Fruit fly (Drosophila melanogaster) whole organism, embryonic: ENCODE measurements around the gene Bet1.

ENCODE experiments used
- CG1233 ChIP-seq: fragments of 200-800 bp; sonication (Bioruptor generic); optimal IDR thresholded peaks from 4 replicates; lab custom pipeline; 2018; ENCODE audit warnings: missing biosample characterization, mild to moderate bottlenecking, missing genetic modification characterization
- CG13123 ChIP-seq: fragments of 200-800 bp; sonication (Bioruptor generic); optimal IDR thresholded peaks from 2 replicates; lab custom pipeline; 2016; ENCODE audit warnings: missing biosample characterization, missing genetic modification characterization
- CG13775 ChIP-seq: fragments of 200-800 bp; sonication (Bioruptor generic); optimal IDR thresholded peaks from 3 replicates; lab custom pipeline; 2017; ENCODE audit warnings: missing biosample characterization, mild to moderate bottlenecking, missing genetic modification characterization
- CG17359 ChIP-seq: fragments of 200-800 bp; sonication (Bioruptor generic); optimal IDR thresholded peaks from 3 replicates; lab custom pipeline; 2018; ENCODE audit warnings: missing biosample characterization, mild to moderate bottlenecking, missing genetic modification characterization, moderate library complexity
- CG17361 ChIP-seq: fragments of 200-800 bp; sonication (Bioruptor generic); IDR thresholded peaks from 3 replicates; pipeline ENCODE4 v1.3.6; 2022; ENCODE audit warnings: missing biosample characterization, missing genetic modification characterization
- CG18011 ChIP-seq: fragments of 200-800 bp; sonication (Bioruptor generic); optimal IDR thresholded peaks from 2 replicates; lab custom pipeline; 2017; ENCODE audit warnings: missing biosample characterization, missing genetic modification characterization, mild to moderate bottlenecking, moderate library complexity, missing genotype
- CG2199 ChIP-seq: fragments of 200-800 bp; sonication (Bioruptor generic); IDR thresholded peaks from 3 replicates; pipeline ENCODE4 v1.3.6; 2022; ENCODE audit warnings: missing biosample characterization, missing genetic modification characterization
- CG32532 ChIP-seq: fragments of 200-800 bp; sonication (Bioruptor generic); IDR thresholded peaks from 2 replicates; pipeline ENCODE4 v1.3.6; 2022; ENCODE audit warnings: missing biosample characterization, missing genetic modification characterization
- CG3726 ChIP-seq: fragments of 200-800 bp; sonication (Bioruptor generic); IDR thresholded peaks from 3 replicates; pipeline ENCODE4, ENCODE4 v1.3.6; 2022; ENCODE audit warnings: missing biosample characterization, missing genetic modification characterization
- CG3847 ChIP-seq: fragments of 200-800 bp; sonication (Bioruptor generic); IDR thresholded peaks from 2 replicates; pipeline ENCODE4 v1.3.6; 2022; ENCODE audit warnings: missing biosample characterization, missing genetic modification characterization
- CG4360 ChIP-seq: fragments of 200-800 bp; sonication (Bioruptor generic); IDR thresholded peaks from 2 replicates; pipeline ENCODE4 v1.3.6; 2022; ENCODE audit warnings: missing biosample characterization, missing genetic modification characterization
- CG6683 ChIP-seq: fragments of 200-800 bp; sonication (Bioruptor generic); optimal IDR thresholded peaks from 2 replicates; lab custom pipeline; 2017; ENCODE audit warnings: missing biosample characterization, mild to moderate bottlenecking, missing genetic modification characterization, missing genetic modification reagents
- CG6854 ChIP-seq: fragments of 200-800 bp; sonication (Bioruptor generic); optimal IDR thresholded peaks from 3 replicates; lab custom pipeline; 2017; ENCODE audit warnings: missing biosample characterization, mild to moderate bottlenecking, missing genetic modification characterization
- CG7963 ChIP-seq: fragments of 200-800 bp; sonication (Bioruptor generic); IDR thresholded peaks from 3 replicates; pipeline ENCODE4 v1.3.6; 2022; ENCODE audit warnings: missing biosample characterization, missing genetic modification characterization; ENCODE audit not compliant: partially characterized antibody
- CG8359 ChIP-seq: fragments of 200-800 bp; sonication (Bioruptor generic); optimal IDR thresholded peaks from 2 replicates; lab custom pipeline; 2017; ENCODE audit warnings: missing biosample characterization, mild to moderate bottlenecking, missing genetic modification characterization, borderline replicate concordance
- CG9437 ChIP-seq: fragments of 200-800 bp; sonication (Bioruptor generic); optimal IDR thresholded peaks from 2 replicates; lab custom pipeline; 2018; ENCODE audit warnings: missing biosample characterization, mild to moderate bottlenecking, missing genetic modification characterization
- Dll ChIP-seq: fragments of 200-800 bp; sonication (Bioruptor generic); IDR thresholded peaks from 4 replicates; pipeline ENCODE4 v1.3.6; 2022; ENCODE audit warnings: missing biosample characterization, missing genetic modification characterization; ENCODE audit not compliant: partially characterized antibody
- Fer2 ChIP-seq: fragments of 200-800 bp; sonication (Bioruptor generic); optimal IDR thresholded peaks from 2 replicates; lab custom pipeline; 2018; ENCODE audit warnings: missing biosample characterization, mild to moderate bottlenecking, missing genetic modification characterization, moderate library complexity
- HHEX ChIP-seq: fragments of 200-800 bp; sonication (Bioruptor generic); optimal IDR thresholded peaks from 3 replicates; lab custom pipeline; 2017; ENCODE audit warnings: missing biosample characterization, mild to moderate bottlenecking, missing genetic modification characterization, missing genetic modification reagents
- HLHmδ ChIP-seq: fragments of 200-800 bp; sonication (Bioruptor generic); optimal IDR thresholded peaks from 2 replicates; lab custom pipeline; 2018; ENCODE audit warnings: missing biosample characterization, mild to moderate bottlenecking, missing genetic modification characterization, moderate library complexity
- Hr39 ChIP-seq: fragments of >200 bp; optimal IDR thresholded peaks from 2 replicates; lab custom pipeline; 2017
- Hr78 ChIP-seq, 2 experiments: fragments of 200-800 bp in 1 of 2; fragments of >200 bp in 1 of 2; sonication (Bioruptor generic) in 1 of 2; optimal IDR thresholded peaks; 2 replicates each; lab custom pipeline; 2017 to 2019; ENCODE audit warnings: missing biosample characterization in 2 of 2, missing genetic modification characterization in 2 of 2, mild to moderate bottlenecking in 1 of 2, moderate library complexity in 1 of 2
- Mes4 ChIP-seq: fragments of 200-800 bp; sonication (Bioruptor generic); optimal IDR thresholded peaks from 2 replicates; lab custom pipeline; 2016; ENCODE audit warnings: missing biosample characterization, missing genetic modification characterization
- Oli ChIP-seq: fragments of 200-800 bp; sonication (Bioruptor generic); optimal IDR thresholded peaks from 2 replicates; lab custom pipeline; 2018; ENCODE audit warnings: missing biosample characterization, mild to moderate bottlenecking, missing genetic modification characterization, moderate library complexity
- Stat92E ChIP-seq, 3 experiments: fragments of >200 bp in 2 of 3; fragments of 200-800 bp in 1 of 3; sonication (Bioruptor generic) in 1 of 3; optimal IDR thresholded peaks; 2 replicates each; lab custom pipeline; 2017 to 2019; ENCODE audit warnings: missing biosample characterization in 3 of 3, missing genetic modification characterization in 3 of 3, mild to moderate bottlenecking in 1 of 3, moderate library complexity in 1 of 3
- Tbp ChIP-seq: fragments of >200 bp; optimal IDR thresholded peaks from 2 replicates; lab custom pipeline; 2018; ENCODE audit warnings: missing biosample characterization, missing genetic modification characterization
- YL-1 ChIP-seq: fragments of 200-800 bp; sonication (Bioruptor generic); optimal IDR thresholded peaks from 3 replicates; lab custom pipeline; 2017; ENCODE audit warnings: missing biosample characterization, mild to moderate bottlenecking, missing genetic modification characterization
- ac ChIP-seq: fragments of 200-800 bp; sonication (Bioruptor generic); optimal IDR thresholded peaks from 3 replicates; lab custom pipeline; 2017; ENCODE audit warnings: missing biosample characterization, mild to moderate bottlenecking, missing genetic modification characterization
- ara ChIP-seq: fragments of 200-800 bp; sonication (Bioruptor generic); IDR thresholded peaks from 2 replicates; pipeline ENCODE4 v1.3.6; 2022; ENCODE audit warnings: missing biosample characterization, missing genetic modification characterization
- crc ChIP-seq: fragments of 200-800 bp; sonication (Bioruptor generic); optimal IDR thresholded peaks from 2 replicates; lab custom pipeline; 2016; ENCODE audit warnings: missing biosample characterization, missing genetic modification characterization
- croc ChIP-seq: fragments of 200-800 bp; sonication (Bioruptor generic); conservative IDR thresholded peaks from 3 replicates; pipeline ENCODE4 v1.3.6; 2022; ENCODE audit warnings: missing biosample characterization, missing genetic modification characterization
- crol ChIP-seq: fragments of 200-800 bp; sonication (Bioruptor generic); IDR thresholded peaks from 2 replicates; pipeline ENCODE4 v1.3.6; 2022; ENCODE audit warnings: missing biosample characterization, missing genetic modification characterization
- da ChIP-seq: fragments of 200-800 bp; sonication (Bioruptor generic); optimal IDR thresholded peaks from 2 replicates; lab custom pipeline; 2016; ENCODE audit warnings: missing biosample characterization, missing genetic modification characterization
- gro ChIP-seq: fragments of 200-800 bp; sonication (Bioruptor generic); optimal IDR thresholded peaks from 2 replicates; lab custom pipeline; 2016; ENCODE audit warnings: missing biosample characterization, missing genetic modification characterization
- h ChIP-seq: fragments of >200 bp; optimal IDR thresholded peaks from 2 replicates; lab custom pipeline; 2017
- hth ChIP-seq: fragments of >200 bp; optimal IDR thresholded peaks from 2 replicates; lab custom pipeline; 2017; ENCODE audit warnings: inconsistent platforms
- ind ChIP-seq: fragments of 200-800 bp; sonication (Bioruptor generic); optimal IDR thresholded peaks from 3 replicates; lab custom pipeline; 2016; ENCODE audit warnings: missing biosample characterization, missing genetic modification characterization
- pnt ChIP-seq: fragments of 200-800 bp; sonication (Bioruptor generic); optimal IDR thresholded peaks from 3 replicates; lab custom pipeline; 2016; ENCODE audit warnings: missing biosample characterization, missing genetic modification characterization
- ranshi ChIP-seq: fragments of 200-800 bp; sonication (Bioruptor generic); IDR thresholded peaks from 2 replicates; pipeline ENCODE4 v1.3.6; 2022; ENCODE audit warnings: missing biosample characterization, missing genetic modification characterization
- sob ChIP-seq: fragments of 200-800 bp; sonication (Bioruptor generic); IDR thresholded peaks from 2 replicates; pipeline ENCODE4 v1.3.6; 2022; ENCODE audit warnings: missing biosample characterization, missing genetic modification characterization
- sqz ChIP-seq: fragments of 200-800 bp; sonication (Bioruptor generic); optimal IDR thresholded peaks from 3 replicates; lab custom pipeline; 2018; ENCODE audit warnings: missing biosample characterization, mild to moderate bottlenecking, missing genetic modification characterization
- sug ChIP-seq: fragments of 200-800 bp; optimal IDR thresholded peaks from 2 replicates; lab custom pipeline; 2019; ENCODE audit warnings: missing biosample characterization, mild to moderate bottlenecking, missing genetic modification characterization, moderate library complexity
- tll ChIP-seq, 2 experiments: fragments of 200-800 bp in 1 of 2; fragments of >200 bp in 1 of 2; sonication (Bioruptor generic) in 1 of 2; optimal IDR thresholded peaks; 2 replicates each; lab custom pipeline; 2017 to 2019; ENCODE audit warnings: missing biosample characterization in 2 of 2, missing genetic modification characterization in 2 of 2, mild to moderate bottlenecking in 1 of 2, moderate library complexity in 1 of 2
- twi ChIP-seq: fragments of 200-800 bp; optimal IDR thresholded peaks from 2 replicates; lab custom pipeline; 2019; ENCODE audit warnings: missing biosample characterization, mild to moderate bottlenecking, missing genetic modification characterization, moderate library complexity

Gene Bet1

DNA sequence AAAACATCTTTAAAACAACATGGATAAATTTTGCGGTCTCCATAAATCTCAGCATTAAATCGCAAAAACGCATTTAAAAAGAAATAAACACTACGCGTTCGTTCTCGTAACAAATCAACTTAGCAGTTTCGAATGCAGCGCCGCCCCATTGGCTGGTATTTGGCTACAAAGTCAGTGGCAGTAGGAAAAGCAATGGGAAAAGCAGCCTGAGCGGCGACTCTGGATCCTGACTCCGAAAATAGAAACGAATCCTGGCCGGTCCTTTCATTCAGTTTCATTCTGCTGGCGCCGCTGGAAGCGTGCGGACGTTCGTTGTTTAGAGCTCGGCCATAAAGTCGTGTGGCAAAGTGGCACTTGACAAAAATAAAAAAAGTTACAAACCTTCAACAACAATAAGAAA is 14.3 kb downstream of the Bet1 start, which contains the start of gene CG14086:
Gene CG14086, plus strand, starts transcription at position 301 of the 400 bp plus-strand sequence.
- no peak for TF ChIP-seq Tbp (GFP tag; lab: Kevin White, UChicago)
- TF ChIP-seq sug (tag; lab: Kevin White, UChicago), result no peak
- TF ChIP-seq h, result no peak
- no peak for TF ChIP-seq CG18011 (GFP tag; lab: Kevin White, UChicago)
- TF ChIP-seq pnt (GFP tag; lab: Kevin White, UChicago), result no peak
- TF ChIP-seq Fer2 (tag; lab: Kevin White, UChicago), result no peak
- TF ChIP-seq CG4360, result no peak
- TF ChIP-seq CG3847 (GFP tag; lab: Robert Waterston, UW), result no peak
- no peak for TF ChIP-seq CG13775
- TF ChIP-seq gro (GFP tag; lab: Kevin White, UChicago), result no peak
- TF ChIP-seq hth (lab: Kevin White, UChicago), result no peak
- TF ChIP-seq CG13123, result no peak
- no peak for TF ChIP-seq ind (GFP tag; lab: Kevin White, UChicago)
- TF ChIP-seq HHEX (GFP tag; lab: Kevin White, UChicago), result no peak
- no peak for TF ChIP-seq crol
- no peak for TF ChIP-seq CG17361 (GFP tag; lab: Robert Waterston, UW)
- no peak for TF ChIP-seq twi
- TF ChIP-seq Mes4, result no peak

DNA sequence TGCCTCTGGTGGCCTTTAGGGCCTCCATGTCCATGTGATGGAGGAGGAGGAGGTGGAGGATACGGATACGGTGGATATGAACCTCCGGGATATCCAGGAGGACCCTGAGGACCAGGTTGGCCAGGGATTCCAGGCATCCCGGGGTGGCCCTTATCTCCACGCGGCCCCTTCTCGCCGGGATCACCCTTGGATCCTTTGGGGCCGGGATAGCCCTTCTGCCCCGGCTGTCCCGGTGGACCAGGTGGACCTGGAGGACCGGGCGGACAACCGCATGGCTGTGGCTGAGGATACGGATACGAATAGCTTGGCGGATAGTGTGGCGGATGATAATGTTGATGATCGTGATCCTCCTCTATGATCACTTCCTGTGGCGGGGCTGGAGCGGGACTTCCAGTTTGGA is 19.1 kb downstream of the Bet1 start:
- no peak for TF ChIP-seq CG6683
- no peak for TF ChIP-seq sqz
- TF ChIP-seq sob (GFP tag; lab: Robert Waterston, UW), result no peak
- no peak for TF ChIP-seq CG2199 (GFP tag; lab: Robert Waterston, UW)
- TF ChIP-seq CG7963 (GFP tag; lab: Robert Waterston, UW), result no peak
- no peak for TF ChIP-seq Mes4
- TF ChIP-seq Hr39, result peak; percentile 57
- TF ChIP-seq YL-1 (GFP tag; lab: Kevin White, UChicago), result no peak
- no peak for TF ChIP-seq CG9437 (GFP tag; lab: Kevin White, UChicago)
- no peak for TF ChIP-seq da (GFP tag; lab: Kevin White, UChicago)
- TF ChIP-seq Oli (tag; lab: Kevin White, UChicago), result no peak
- TF ChIP-seq ara, result no peak
- TF ChIP-seq crc (GFP tag; lab: Kevin White, UChicago), result no peak
- TF ChIP-seq Stat92E (GFP tag; optimal IDR thresholded peaks at IDR 0.05; lab: Kevin White, UChicago), result no peak
- TF ChIP-seq CG17359, result no peak
- no peak for TF ChIP-seq ac
- peak; percentile 49; the same call in 1 of the 3 replicates for TF ChIP-seq CG3726 (GFP tag; lab: Robert Waterston, UW)
- TF ChIP-seq CG32532, result 0 out of 2 replicates have a peak, but pooled peaks have one; percentile 23

DNA sequence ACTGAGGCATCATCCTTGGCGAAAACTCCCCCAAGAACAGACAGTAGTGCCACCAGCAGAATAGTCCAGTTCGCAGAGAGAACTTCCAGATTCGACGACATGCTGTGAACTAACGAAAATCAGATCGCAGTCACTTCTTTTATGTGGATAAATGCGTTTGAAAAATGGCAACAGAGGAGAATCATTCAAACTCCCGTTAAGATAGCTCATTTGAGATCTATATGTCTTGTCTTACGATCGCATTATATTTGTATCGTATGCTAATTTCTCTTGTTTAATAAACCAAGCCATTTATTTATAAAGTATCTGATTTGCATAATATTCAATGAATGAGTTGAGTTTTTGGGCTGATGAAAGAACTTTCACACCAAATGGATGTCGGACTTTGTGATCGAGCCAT is 19.5 kb downstream of the Bet1 start, which contains the start of gene CG14089:
Gene CG14089, minus strand, starts transcription at position 101 of the 400 bp plus-strand sequence.
- TF ChIP-seq croc (GFP tag; lab: Robert Waterston, UW), result no peak
- no peak for TF ChIP-seq Dll (GFP tag; lab: Robert Waterston, UW)
- TF ChIP-seq tll (GFP tag; optimal IDR thresholded peaks at IDR 0.05; lab: Kevin White, UChicago), result no peak
- TF ChIP-seq ranshi (GFP tag; lab: Robert Waterston, UW), result no peak
- no peak for TF ChIP-seq Hr78 (GFP tag; optimal IDR thresholded peaks at IDR 0.05; lab: Kevin White, UChicago)
- TF ChIP-seq CG1233, result no peak
- no peak for TF ChIP-seq HLHmδ (GFP tag; lab: Kevin White, UChicago)
- TF ChIP-seq Fer2 (tag; lab: Kevin White, UChicago), result no peak
- no peak for TF ChIP-seq CG8359 (GFP tag; lab: Kevin White, UChicago)
- TF ChIP-seq CG6854, result no peak
- TF ChIP-seq, all 482 proteins: peak for 0
